Fruit fly (Drosophila melanogaster) whole organism, embryonic: ENCODE measurements around the gene NdufV3.

Experiments
- Blimp-1 ChIP-seq: fragments of 200-800 bp; sonication (Bioruptor generic); optimal IDR thresholded peaks from 3 replicates; lab custom pipeline; 2018; ENCODE audit warnings: missing biosample characterization, missing genetic modification characterization, mild to moderate bottlenecking, moderate library complexity, missing genetic modification reagents
- CG11398 ChIP-seq: fragments of 200-800 bp; sonication (Bioruptor generic); optimal IDR thresholded peaks from 2 replicates; lab custom pipeline; 2016; ENCODE audit warnings: missing biosample characterization, missing genetic modification characterization
- CG11504 ChIP-seq: fragments of 200-800 bp; sonication (Bioruptor generic); optimal IDR thresholded peaks from 3 replicates; lab custom pipeline; 2019; ENCODE audit warnings: missing biosample characterization, mild to moderate bottlenecking, missing genetic modification characterization, moderate library complexity
- CG11695 ChIP-seq: fragments of 200-800 bp; sonication (Bioruptor generic); IDR thresholded peaks from 3 replicates; pipeline ENCODE4 v1.3.6; 2022; ENCODE audit warnings: missing biosample characterization, missing genetic modification characterization
- CG11696 ChIP-seq: fragments of 200-800 bp; sonication (Bioruptor generic); IDR thresholded peaks from 2 replicates; pipeline ENCODE4 v1.3.6; 2022; ENCODE audit warnings: missing biosample characterization, missing genetic modification characterization
- CG13287 ChIP-seq: fragments of 200-800 bp; sonication (Bioruptor generic); IDR thresholded peaks from 2 replicates; pipeline ENCODE4 v1.3.6; 2022; ENCODE audit warnings: missing biosample characterization, missing genetic modification characterization; ENCODE audit not compliant: partially characterized antibody
- CG14965 ChIP-seq: fragments of 200-800 bp; sonication (Bioruptor generic); optimal IDR thresholded peaks from 2 replicates; lab custom pipeline; 2016; ENCODE audit warnings: missing biosample characterization, missing genetic modification characterization, borderline replicate concordance
- CG2120 ChIP-seq: fragments of 200-800 bp; sonication (Bioruptor generic); optimal IDR thresholded peaks from 3 replicates; lab custom pipeline; 2016; ENCODE audit warnings: missing biosample characterization, missing genetic modification characterization
- CG2129 ChIP-seq: fragments of 200-800 bp; sonication (Bioruptor generic); IDR thresholded peaks from 2 replicates; pipeline ENCODE4 v1.3.6; 2022; ENCODE audit warnings: missing biosample characterization, missing genetic modification characterization; ENCODE audit not compliant: partially characterized antibody
- CG2712 ChIP-seq: fragments of 200-800 bp; optimal IDR thresholded peaks from 3 replicates; lab custom pipeline; 2019; ENCODE audit warnings: missing biosample characterization, mild to moderate bottlenecking, missing genetic modification characterization, moderate library complexity
- CG31224 ChIP-seq: fragments of 200-800 bp; sonication (Bioruptor generic); IDR thresholded peaks from 2 replicates; pipeline ENCODE4 v1.3.6; 2022; ENCODE audit warnings: missing biosample characterization, missing genetic modification characterization
- CG34224 ChIP-seq: fragments of 200-800 bp; sonication (Bioruptor generic); IDR thresholded peaks from 3 replicates; pipeline ENCODE4 v1.3.6; 2022; ENCODE audit warnings: missing biosample characterization, missing genetic modification characterization; ENCODE audit not compliant: partially characterized antibody
- CG4360 ChIP-seq: fragments of 200-800 bp; sonication (Bioruptor generic); IDR thresholded peaks from 2 replicates; pipeline ENCODE4 v1.3.6; 2022; ENCODE audit warnings: missing biosample characterization, missing genetic modification characterization
- CG4424 ChIP-seq: fragments of 200-800 bp; sonication (Bioruptor generic); optimal IDR thresholded peaks from 3 replicates; lab custom pipeline; 2016; ENCODE audit warnings: missing biosample characterization, missing genetic modification characterization
- CG4707 ChIP-seq: fragments of 200-800 bp; sonication (Bioruptor generic); optimal IDR thresholded peaks from 2 replicates; lab custom pipeline; 2018; ENCODE audit warnings: missing biosample characterization, mild to moderate bottlenecking, missing genetic modification characterization, moderate library complexity
- CG7357 ChIP-seq: fragments of 200-800 bp; sonication (Bioruptor generic); IDR thresholded peaks from 3 replicates; pipeline ENCODE4 v1.3.6; 2022; ENCODE audit warnings: missing biosample characterization, missing genetic modification characterization
- CG7963 ChIP-seq: fragments of 200-800 bp; sonication (Bioruptor generic); IDR thresholded peaks from 3 replicates; pipeline ENCODE4 v1.3.6; 2022; ENCODE audit warnings: missing biosample characterization, missing genetic modification characterization; ENCODE audit not compliant: partially characterized antibody
- CG8290 ChIP-seq, 3 experiments: fragments of 200-800 bp; sonication (Bioruptor generic); optimal IDR thresholded peaks; 2 replicates each; lab custom pipeline; 2016 to 2019; ENCODE audit warnings: missing biosample characterization in 3 of 3, missing genetic modification characterization in 3 of 3, mild to moderate bottlenecking in 2 of 3, moderate library complexity in 1 of 3
- CG8924 ChIP-seq: fragments of 200-800 bp; optimal IDR thresholded peaks from 3 replicates; lab custom pipeline; 2019; ENCODE audit warnings: missing biosample characterization, mild to moderate bottlenecking, missing genetic modification characterization, moderate library complexity
- CG9817 ChIP-seq: fragments of 200-800 bp; sonication (Bioruptor generic); optimal IDR thresholded peaks from 2 replicates; lab custom pipeline; 2018; ENCODE audit warnings: missing biosample characterization, mild to moderate bottlenecking, missing genetic modification characterization, moderate library complexity
- CG9932 ChIP-seq: fragments of 200-800 bp; sonication (Bioruptor generic); IDR thresholded peaks from 2 replicates; pipeline ENCODE4 v1.3.6; 2022; ENCODE audit warnings: missing biosample characterization, missing genetic modification characterization
- CHES-1-like ChIP-seq: fragments of 200-800 bp; sonication (Bioruptor generic); optimal IDR thresholded peaks from 2 replicates; lab custom pipeline; 2016; ENCODE audit warnings: missing biosample characterization, missing genetic modification characterization
- D ChIP-seq, 2 experiments: fragments of 200-800 bp in 1 of 2; fragments of >200 bp in 1 of 2; sonication (Bioruptor generic) in 1 of 2; optimal IDR thresholded peaks; 2 replicates in 1 of 2; 3 replicates in 1 of 2; lab custom pipeline; 2017; ENCODE audit warnings: mild to moderate bottlenecking in 1 of 2, missing biosample characterization in 1 of 2, missing genetic modification characterization in 1 of 2, missing genetic modification reagents in 1 of 2
- Deaf1 ChIP-seq: fragments of 200-800 bp; optimal IDR thresholded peaks from 3 replicates; lab custom pipeline; 2019; ENCODE audit warnings: missing biosample characterization, mild to moderate bottlenecking, missing genetic modification characterization, moderate library complexity
- Dref ChIP-seq: fragments of 200-800 bp; sonication (Bioruptor generic); IDR thresholded peaks from 2 replicates; pipeline ENCODE4 v1.3.6; 2022; ENCODE audit warnings: missing biosample characterization, missing genetic modification characterization
- E2f1 ChIP-seq: fragments of 200-800 bp; sonication (Bioruptor generic); IDR thresholded peaks from 2 replicates; pipeline ENCODE4 v1.3.6; 2022; ENCODE audit warnings: missing biosample characterization, missing genetic modification characterization
- H2.0 ChIP-seq: fragments of 200-800 bp; sonication (Bioruptor generic); IDR thresholded peaks from 2 replicates; pipeline ENCODE4 v1.3.6; 2022; ENCODE audit warnings: missing biosample characterization, missing genetic modification characterization
- MBD-R2 ChIP-seq: fragments of 200-800 bp; sonication (Bioruptor generic); IDR thresholded peaks from 2 replicates; pipeline ENCODE4 v1.3.6; 2022; ENCODE audit warnings: missing biosample characterization, missing genetic modification characterization
- Med ChIP-seq: fragments of 200-800 bp; sonication (Bioruptor generic); peaks from one replicate; lab custom pipeline; 2016; ENCODE audit warnings: missing biosample characterization, missing genetic modification characterization, mild to moderate bottlenecking, inconsistent platforms, moderate library complexity
- Pdp1 ChIP-seq, 2 experiments: fragments of 200-800 bp; sonication (Bioruptor generic); optimal IDR thresholded peaks; 3 replicates each; lab custom pipeline; 2016; ENCODE audit warnings: missing biosample characterization in 2 of 2, missing genetic modification characterization in 2 of 2, mild to moderate bottlenecking in 1 of 2, moderate library complexity in 1 of 2
- Ptx1 ChIP-seq: fragments of 200-800 bp; sonication (Bioruptor generic); IDR thresholded peaks from 2 replicates; pipeline ENCODE4 v1.3.6; 2022; ENCODE audit warnings: missing biosample characterization, missing genetic modification characterization
- Rfx ChIP-seq: fragments of 200-800 bp; sonication (Bioruptor generic); IDR thresholded peaks from 2 replicates; pipeline ENCODE4 v1.3.6; 2022; ENCODE audit warnings: missing biosample characterization, missing genetic modification characterization
- Taf1 ChIP-seq: fragments of 200-800 bp; sonication (Bioruptor generic); IDR thresholded peaks from 2 replicates; pipeline ENCODE4 v1.3.6; 2022; ENCODE audit warnings: missing biosample characterization, missing genetic modification characterization
- chn ChIP-seq: fragments of 200-800 bp; sonication (Bioruptor generic); optimal IDR thresholded peaks from 2 replicates; lab custom pipeline; 2016; ENCODE audit warnings: missing biosample characterization, missing genetic modification characterization
- corto ChIP-seq: fragments of 200-800 bp; sonication (Bioruptor generic); optimal IDR thresholded peaks from 2 replicates; lab custom pipeline; 2016; ENCODE audit warnings: missing biosample characterization, mild to moderate bottlenecking, missing genetic modification characterization, moderate library complexity
- emc ChIP-seq: fragments of 200-800 bp; sonication (Bioruptor generic); optimal IDR thresholded peaks from 2 replicates; lab custom pipeline; 2016; ENCODE audit warnings: missing biosample characterization, missing genetic modification characterization
- gsb-n ChIP-seq: fragments of 200-800 bp; sonication (Bioruptor generic); optimal IDR thresholded peaks from 3 replicates; lab custom pipeline; 2018; ENCODE audit warnings: missing biosample characterization, mild to moderate bottlenecking, missing genetic modification characterization
- lbe ChIP-seq: fragments of 200-800 bp; sonication (Bioruptor generic); optimal IDR thresholded peaks from 2 replicates; lab custom pipeline; 2016; ENCODE audit warnings: missing biosample characterization, mild to moderate bottlenecking, missing genetic modification characterization
- lola ChIP-seq, 3 experiments: fragments of >200 bp in 2 of 3; fragments of 200-800 bp in 1 of 3; sonication (Bioruptor generic) in 1 of 3; optimal IDR thresholded peaks; 2 replicates each; lab custom pipeline; 2017 to 2019; ENCODE audit warnings: missing biosample characterization in 3 of 3, missing genetic modification characterization in 3 of 3, mild to moderate bottlenecking in 1 of 3, moderate library complexity in 1 of 3
- lov ChIP-seq, 2 experiments: fragments of 200-800 bp in 1 of 2; fragments of >200 bp in 1 of 2; sonication (Bioruptor generic) in 1 of 2; IDR thresholded peaks in 1 of 2; optimal IDR thresholded peaks in 1 of 2; 2 replicates in 1 of 2; 3 replicates in 1 of 2; pipeline versions ENCODE4 v1.3.6 to Lab custom; 2017 to 2022; ENCODE audit warnings: missing biosample characterization in 1 of 2, missing genetic modification characterization in 1 of 2
- nau ChIP-seq: fragments of 200-800 bp; sonication (Bioruptor generic); optimal IDR thresholded peaks from 3 replicates; lab custom pipeline; 2017; ENCODE audit warnings: missing biosample characterization, mild to moderate bottlenecking, missing genetic modification characterization, missing genetic modification reagents
- onecut ChIP-seq: fragments of 200-800 bp; sonication (Bioruptor generic); IDR thresholded peaks from 2 replicates; pipeline ENCODE4 v1.3.6; 2022; ENCODE audit warnings: missing biosample characterization, missing genetic modification characterization
- scrt ChIP-seq: fragments of 200-800 bp; sonication (Bioruptor generic); optimal IDR thresholded peaks from 2 replicates; lab custom pipeline; 2018; ENCODE audit warnings: missing biosample characterization, mild to moderate bottlenecking, missing genetic modification characterization, moderate library complexity
- sna ChIP-seq: fragments of 200-800 bp; sonication (Bioruptor generic); IDR thresholded peaks from 2 replicates; pipeline ENCODE4 v1.3.6; 2022; ENCODE audit warnings: missing biosample characterization, missing genetic modification characterization; ENCODE audit not compliant: partially characterized antibody
- ssp ChIP-seq: fragments of 200-800 bp; sonication (Bioruptor generic); IDR thresholded peaks from 2 replicates; pipeline ENCODE4 v1.3.6; 2022; ENCODE audit warnings: missing biosample characterization, missing genetic modification characterization
- wdn ChIP-seq: fragments of 200-800 bp; sonication (Bioruptor generic); IDR thresholded peaks from 2 replicates; pipeline ENCODE4 v1.3.6; 2022; ENCODE audit warnings: missing biosample characterization, missing genetic modification characterization
- zen2 ChIP-seq: fragments of 200-800 bp; sonication (Bioruptor generic); IDR thresholded peaks from 3 replicates; pipeline ENCODE4 v1.3.6; 2022; ENCODE audit warnings: missing biosample characterization, missing genetic modification characterization; ENCODE audit not compliant: partially characterized antibody
- zfh2 ChIP-seq: fragments of 200-800 bp; sonication (Bioruptor generic); optimal IDR thresholded peaks from 2 replicates; lab custom pipeline; 2016; ENCODE audit warnings: missing biosample characterization, missing genetic modification characterization

Gene NdufV3

DNA sequence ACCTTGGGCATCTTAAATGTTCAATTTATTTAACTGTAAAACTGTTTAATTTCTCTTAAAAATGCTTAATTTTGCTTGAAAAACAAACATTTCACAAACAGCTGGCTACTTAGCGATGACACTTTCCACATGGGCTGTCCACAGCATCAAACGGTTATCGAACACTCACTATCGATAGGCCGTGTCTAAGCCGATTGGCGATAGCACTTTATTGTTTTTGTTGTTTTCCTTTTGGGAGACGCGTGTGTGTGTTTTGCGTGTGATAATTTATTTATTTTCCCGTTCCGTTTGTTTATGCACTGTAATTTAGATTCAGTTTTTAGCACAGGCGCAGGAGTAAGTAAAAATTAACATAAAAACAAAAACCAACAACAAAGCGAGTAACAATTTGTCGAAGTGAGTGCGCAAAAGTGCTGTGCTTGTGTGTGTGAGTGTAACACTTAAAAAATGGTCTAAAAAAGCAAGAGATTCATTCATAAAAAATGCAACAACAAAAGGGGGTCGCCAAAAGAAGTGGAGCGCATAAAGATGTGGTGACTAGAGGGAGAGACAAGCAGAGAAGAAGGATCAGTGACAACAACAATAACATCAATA, 24.5 kb upstream of the NdufV3 start, which contains the start of gene Gapvd1 (continued):
- TF ChIP-seq CHES-1-like (peak; percentile 39), E2f1 (GFP tag; lab: Robert Waterston, UW) (0 out of 2 replicates have a peak, but pooled peaks have one; percentile 21), CG9932 (GFP tag; lab: Robert Waterston, UW) (peak; percentile 65; the same call in 1 of the 2 replicates), CG2712 (peak; percentile 9), CG14965 (no peak), CG2120 (GFP tag; lab: Kevin White, UChicago) (peak; percentile 49), lbe (GFP tag; lab: Kevin White, UChicago) (peak; percentile 4), zen2 (GFP tag; lab: Robert Waterston, UW) (peak; percentile 73), Med (peak; percentile 79), CG2129 (GFP tag; lab: Robert Waterston, UW) (peak; percentile 43; the same call in 1 of the 2 replicates), Ptx1 (no peak), CG4424 (GFP tag; lab: Kevin White, UChicago) (peak; percentile 10), CG9817 (no peak), CG8924 (tag; lab: Kevin White, UChicago) (peak; percentile 47), CG13287 (peak; percentile 85), CG7963 (GFP tag; lab: Robert Waterston, UW) (peak; percentile 86), Rfx (peak; percentile 46), CG11696 (GFP tag; lab: Robert Waterston, UW) (no peak), ssp (GFP tag; lab: Robert Waterston, UW) (no peak), CG4707 (no peak), CG8290 (GFP tag; optimal IDR thresholded peaks at IDR 0.05; lab: Kevin White, UChicago) (no peak), CG8290 (tag; optimal IDR thresholded peaks at IDR 0.05; lab: Kevin White, UChicago) (peak in 1 of 2 experiments; percentile 46), emc (GFP tag; lab: Kevin White, UChicago) (no peak), Dref (peak; percentile 94), Deaf1 (tag; lab: Kevin White, UChicago) (peak; percentile 17), CG31224 (GFP tag; lab: Robert Waterston, UW) (no peak), H2.0 (no peak)

- peak; percentile 82 for TF ChIP-seq CG11695 (GFP tag; lab: Robert Waterston, UW)
- TF ChIP-seq D (optimal IDR thresholded peaks at IDR 0.05; lab: Kevin White, UChicago) = no peak
- peak; percentile 65 for TF ChIP-seq D (GFP tag; optimal IDR thresholded peaks at IDR 0.05; lab: Kevin White, UChicago)
- peak; percentile 79 for TF ChIP-seq CG11504 (tag; lab: Kevin White, UChicago)
- no peak for TF ChIP-seq CG34224 (GFP tag; lab: Robert Waterston, UW)
- TF ChIP-seq CG7357 (GFP tag; lab: Robert Waterston, UW) = 0 out of 3 replicates have a peak, but pooled peaks have one; percentile 37
- TF ChIP-seq zfh2 (GFP tag; lab: Kevin White, UChicago) = peak; percentile 42
- TF ChIP-seq corto = peak; percentile 41
- peak; percentile 41; the same call in 1 of the 2 replicates for TF ChIP-seq onecut (GFP tag; lab: Robert Waterston, UW)
- peak; percentile 44; the same call in 1 of the 2 replicates for TF ChIP-seq MBD-R2
- TF ChIP-seq CG4360 (GFP tag; lab: Robert Waterston, UW) = no peak
- peak; percentile 41; the same call in 1 of the 2 replicates for TF ChIP-seq Taf1 (GFP tag; lab: Robert Waterston, UW)
- peak; percentile 67 to 88 for TF ChIP-seq Pdp1 (GFP tag; optimal IDR thresholded peaks at IDR 0.05; lab: Kevin White, UChicago)
- no peak for TF ChIP-seq nau (GFP tag; lab: Kevin White, UChicago)
- TF ChIP-seq lola (GFP tag; optimal IDR thresholded peaks at IDR 0.05; lab: Kevin White, UChicago) = peak in 1 of 3 experiments; percentile 50
- peak; percentile 34 for TF ChIP-seq CG11398
- no peak for TF ChIP-seq wdn
- TF ChIP-seq gsb-n (tag; lab: Kevin White, UChicago) = no peak
- peak; percentile 56 for TF ChIP-seq scrt
- TF ChIP-seq chn (GFP tag; lab: Kevin White, UChicago) = peak; percentile 26
- peak; percentile 77 for TF ChIP-seq Ptx1
- TF ChIP-seq sna = no peak
- no peak for TF ChIP-seq lov (optimal IDR thresholded peaks at IDR 0.05; lab: Kevin White, UChicago)
- TF ChIP-seq lov (GFP tag; IDR thresholded peaks at IDR 0.05; lab: Robert Waterston, UW) = no peak
- peak; percentile 78 for TF ChIP-seq Blimp-1 (GFP tag; lab: Kevin White, UChicago)
These were observed 23.5 kb upstream of the NdufV3 start for dm6 chrX:11326213-11326731.
